Fruit fly (Drosophila melanogaster) S2 (cell line): ENCODE measurements around the gene CG42832.

Source experiments
- CG8478 ChIP-seq: fragments of >200 bp; optimal IDR thresholded peaks from 2 replicates; lab custom pipeline; 2018
- CTCF ChIP-seq, 2 experiments: fragments of >200 bp; optimal IDR thresholded peaks; 2 replicates each; lab custom pipeline; 2018

DNA sequence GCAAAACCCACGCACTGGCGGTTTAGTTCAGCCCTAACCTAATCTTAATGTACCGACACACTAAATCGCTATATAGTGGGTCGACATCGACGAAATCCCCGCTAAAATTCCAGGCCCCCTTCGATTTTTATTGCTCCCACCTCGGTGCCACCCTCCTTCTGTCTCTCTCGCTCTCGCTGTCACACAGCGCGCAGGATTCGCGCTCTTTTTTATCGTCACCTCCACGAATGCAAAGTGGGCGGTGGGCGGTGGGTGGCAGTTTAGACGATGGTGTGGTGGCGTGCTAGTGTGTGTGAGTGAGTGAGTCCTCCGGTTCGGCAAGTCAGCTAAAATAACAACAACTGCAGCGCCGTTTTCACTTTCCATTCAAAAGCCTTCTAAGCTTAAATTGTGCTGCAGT is 7.9 kb upstream of the CG42832 start:
- TF ChIP-seq CG8478 (lab: Kevin White, UChicago) (no peak), CTCF (optimal IDR thresholded peaks at IDR 0.05; lab: Kevin White, UChicago) (no peak)
